Worm (Caenorhabditis elegans): ENCODE results near the gene spig-7.

DNA sequence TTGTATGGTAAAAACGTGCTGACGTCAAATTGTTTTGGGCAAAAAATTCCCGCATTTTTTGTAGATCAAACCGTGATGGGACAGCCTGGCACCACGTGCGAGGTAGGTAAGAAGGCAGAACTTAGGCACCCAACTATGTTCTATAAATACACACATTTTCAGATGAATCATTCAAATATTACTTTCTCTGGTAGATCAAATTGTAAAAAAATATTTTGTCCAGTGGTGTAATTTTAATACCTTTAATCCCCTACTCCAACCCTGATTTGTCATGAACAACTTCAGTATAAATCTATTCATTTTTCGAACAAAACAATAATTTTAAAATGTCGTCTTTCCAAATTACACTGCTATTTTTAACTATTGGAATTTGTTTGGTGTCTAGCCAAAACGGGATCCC lies at the start of gene spig-7:
- no peak for TF ChIP-seq W03F9.2 (tag; optimal IDR thresholded peaks at IDR 0.05)
- no peak for TF ChIP-seq him-1 (tag; optimal IDR thresholded peaks at IDR 0.05)
